Worm (Caenorhabditis elegans): ENCODE results near the gene T13H10.2.

Gene T13H10.2

ce11 chrIV:10009536-10009935 is 45.5 kb downstream of the T13H10.2 start, which contains the start of gene magu-4:
Gene magu-4, plus strand, starts transcription at chrIV:10009753.
- TF ChIP-seq nhr-12 (tag; optimal IDR thresholded peaks at IDR 0.05) (no peak), unc-39 (tag; optimal IDR thresholded peaks at IDR 0.05) (no peak), drap-1 (GFP tag; optimal IDR thresholded peaks at IDR 0.05) (no peak), hlh-1 (tag; optimal IDR thresholded peaks at IDR 0.05) (no peak), nhr-76 (tag; optimal IDR thresholded peaks at IDR 0.05) (no peak), ces-1 (GFP tag; optimal IDR thresholded peaks at IDR 0.05) (no peak), lin-32 (GFP tag; optimal IDR thresholded peaks at IDR 0.05) (no peak), blmp-1 (tag; optimal IDR thresholded peaks at IDR 0.05) (no peak)

Measured in whole organism, mixed stage, embryonic.